Fruit fly (Drosophila melanogaster) whole organism, embryonic: ENCODE results near the gene upd2.
A peak's percentile ranks its signal among the peaks of the same experiment; 100 is the strongest.

Experiments
- Adf1 ChIP-seq: fragments of 200-800 bp; sonication (Bioruptor generic); IDR thresholded peaks from 2 replicates; pipeline ENCODE4 v1.3.6; 2022; ENCODE audit warnings: missing biosample characterization, missing genetic modification characterization
- Aef1 ChIP-seq: fragments of 200-800 bp; sonication (Bioruptor generic); IDR thresholded peaks from 3 replicates; pipeline ENCODE4 v1.3.6; 2022; ENCODE audit warnings: missing biosample characterization, missing genetic modification characterization
- Asciz ChIP-seq: fragments of 200-800 bp; sonication (Bioruptor generic); optimal IDR thresholded peaks from 2 replicates; lab custom pipeline; 2017; ENCODE audit warnings: missing biosample characterization, mild to moderate bottlenecking, missing genetic modification characterization, missing genetic modification reagents
- Bgb ChIP-seq: fragments of 200-800 bp; sonication (Bioruptor generic); IDR thresholded peaks from 2 replicates; pipeline ENCODE4 v1.3.6; 2022; ENCODE audit warnings: missing biosample characterization, missing genetic modification characterization; ENCODE audit not compliant: partially characterized antibody
- Blimp-1 ChIP-seq: fragments of 200-800 bp; sonication (Bioruptor generic); optimal IDR thresholded peaks from 3 replicates; lab custom pipeline; 2018; ENCODE audit warnings: missing biosample characterization, missing genetic modification characterization, mild to moderate bottlenecking, moderate library complexity, missing genetic modification reagents
- BtbVII ChIP-seq: fragments of 200-800 bp; sonication (Bioruptor generic); optimal IDR thresholded peaks from 3 replicates; lab custom pipeline; 2017; ENCODE audit warnings: missing biosample characterization, mild to moderate bottlenecking, missing genetic modification characterization
- CG11560 ChIP-seq: fragments of 200-800 bp; sonication (Bioruptor generic); IDR thresholded peaks from 3 replicates; pipeline ENCODE4 v1.3.6; 2022; ENCODE audit warnings: missing biosample characterization, missing genetic modification characterization
- CG12236 ChIP-seq: fragments of 200-800 bp; sonication (Bioruptor generic); optimal IDR thresholded peaks from 2 replicates; lab custom pipeline; 2016; ENCODE audit warnings: missing biosample characterization, missing genetic modification characterization
- CG13287 ChIP-seq: fragments of 200-800 bp; sonication (Bioruptor generic); IDR thresholded peaks from 2 replicates; pipeline ENCODE4 v1.3.6; 2022; ENCODE audit warnings: missing biosample characterization, missing genetic modification characterization; ENCODE audit not compliant: partially characterized antibody
- CG2129 ChIP-seq: fragments of 200-800 bp; sonication (Bioruptor generic); IDR thresholded peaks from 2 replicates; pipeline ENCODE4 v1.3.6; 2022; ENCODE audit warnings: missing biosample characterization, missing genetic modification characterization; ENCODE audit not compliant: partially characterized antibody
- CG32532 ChIP-seq: fragments of 200-800 bp; sonication (Bioruptor generic); IDR thresholded peaks from 2 replicates; pipeline ENCODE4 v1.3.6; 2022; ENCODE audit warnings: missing biosample characterization, missing genetic modification characterization
- CG4282 ChIP-seq: fragments of 200-800 bp; sonication (Bioruptor generic); optimal IDR thresholded peaks from 2 replicates; lab custom pipeline; 2016; ENCODE audit warnings: missing biosample characterization, missing genetic modification characterization
- CG4617 ChIP-seq: fragments of 200-800 bp; sonication (Bioruptor generic); optimal IDR thresholded peaks from 3 replicates; lab custom pipeline; 2016; ENCODE audit warnings: missing biosample characterization, missing genetic modification characterization, borderline replicate concordance
- CG7556 ChIP-seq: fragments of 200-800 bp; sonication (Bioruptor generic); optimal IDR thresholded peaks from 2 replicates; lab custom pipeline; 2017; ENCODE audit warnings: missing biosample characterization, mild to moderate bottlenecking, missing genetic modification characterization
- CG7987 ChIP-seq: fragments of 200-800 bp; sonication (Bioruptor generic); optimal IDR thresholded peaks from 2 replicates; lab custom pipeline; 2018; ENCODE audit warnings: missing biosample characterization, mild to moderate bottlenecking, missing genetic modification characterization, moderate library complexity
- CG8359 ChIP-seq: fragments of 200-800 bp; sonication (Bioruptor generic); optimal IDR thresholded peaks from 2 replicates; lab custom pipeline; 2017; ENCODE audit warnings: missing biosample characterization, mild to moderate bottlenecking, missing genetic modification characterization, borderline replicate concordance
- Deaf1 ChIP-seq: fragments of 200-800 bp; optimal IDR thresholded peaks from 3 replicates; lab custom pipeline; 2019; ENCODE audit warnings: missing biosample characterization, mild to moderate bottlenecking, missing genetic modification characterization, moderate library complexity
- Dp ChIP-seq: fragments of 200-800 bp; sonication (Bioruptor generic); optimal IDR thresholded peaks from 2 replicates; lab custom pipeline; 2018; ENCODE audit warnings: missing biosample characterization, mild to moderate bottlenecking, missing genetic modification characterization, moderate library complexity
- Jarid2 ChIP-seq: fragments of 200-800 bp; sonication (Bioruptor generic); optimal IDR thresholded peaks from 3 replicates; lab custom pipeline; 2017; ENCODE audit warnings: mild to moderate bottlenecking, missing biosample characterization, missing genetic modification reagents, missing genetic modification characterization
- Kr ChIP-seq: fragments of 200-800 bp; sonication (Bioruptor generic); optimal IDR thresholded peaks from 2 replicates; lab custom pipeline; 2017; ENCODE audit warnings: missing biosample characterization, mild to moderate bottlenecking, missing genetic modification characterization
- Nf-YB ChIP-seq: fragments of 200-800 bp; sonication (Bioruptor generic); optimal IDR thresholded peaks from 3 replicates; lab custom pipeline; 2019; ENCODE audit warnings: missing biosample characterization, mild to moderate bottlenecking, missing genetic modification characterization, moderate library complexity
- Opbp ChIP-seq: fragments of 200-800 bp; sonication (Bioruptor generic); IDR thresholded peaks from 3 replicates; pipeline ENCODE4 v1.3.6; 2022; ENCODE audit warnings: missing biosample characterization, missing genetic modification characterization; ENCODE audit not compliant: partially characterized antibody
- Stat92E ChIP-seq, 3 experiments: fragments of >200 bp in 2 of 3; fragments of 200-800 bp in 1 of 3; sonication (Bioruptor generic) in 1 of 3; optimal IDR thresholded peaks; 2 replicates each; lab custom pipeline; 2017 to 2019; ENCODE audit warnings: missing biosample characterization in 3 of 3, missing genetic modification characterization in 3 of 3, mild to moderate bottlenecking in 1 of 3, moderate library complexity in 1 of 3
- Trl ChIP-seq, 3 experiments: fragments of >200 bp in 2 of 3; fragments of 200-800 bp in 1 of 3; sonication (Bioruptor generic) in 1 of 3; optimal IDR thresholded peaks; 2 replicates in 1 of 3; 3 replicates in 2 of 3; lab custom pipeline; 2016 to 2017; ENCODE audit warnings: missing biosample characterization in 1 of 3, missing genetic modification characterization in 1 of 3
- abd-A ChIP-seq: fragments of 200-800 bp; sonication (Bioruptor generic); optimal IDR thresholded peaks from 3 replicates; lab custom pipeline; 2019; ENCODE audit warnings: missing biosample characterization, mild to moderate bottlenecking, missing genetic modification characterization, moderate library complexity
- chinmo ChIP-seq: fragments of 200-800 bp; sonication (Bioruptor generic); IDR thresholded peaks from 4 replicates; pipeline ENCODE4 v1.3.6; 2022; ENCODE audit warnings: missing biosample characterization, missing genetic modification characterization; ENCODE audit not compliant: partially characterized antibody
- ci ChIP-seq: fragments of 200-800 bp; sonication (Bioruptor generic); IDR thresholded peaks from 3 replicates; pipeline ENCODE4 v1.3.6; 2022; ENCODE audit warnings: missing biosample characterization, missing genetic modification characterization
- cwo ChIP-seq: fragments of 200-800 bp; sonication (Bioruptor generic); optimal IDR thresholded peaks from 3 replicates; lab custom pipeline; 2017; ENCODE audit warnings: missing biosample characterization, missing genetic modification characterization, mild to moderate bottlenecking, moderate library complexity, missing genetic modification reagents
- ftz-f1 ChIP-seq: fragments of 200-800 bp; sonication (Bioruptor generic); optimal IDR thresholded peaks from 2 replicates; lab custom pipeline; 2016; ENCODE audit warnings: missing biosample characterization, missing genetic modification characterization
- grn ChIP-seq: fragments of 200-800 bp; sonication (Bioruptor generic); optimal IDR thresholded peaks from 3 replicates; lab custom pipeline; 2017; ENCODE audit warnings: missing biosample characterization, missing genetic modification characterization
- gro ChIP-seq: fragments of 200-800 bp; sonication (Bioruptor generic); optimal IDR thresholded peaks from 2 replicates; lab custom pipeline; 2016; ENCODE audit warnings: missing biosample characterization, missing genetic modification characterization
- gt ChIP-seq: fragments of 200-800 bp; sonication (Bioruptor generic); IDR thresholded peaks from 2 replicates; pipeline ENCODE4 v1.3.6; 2022; ENCODE audit warnings: missing biosample characterization, missing genetic modification characterization
- her ChIP-seq: fragments of 200-800 bp; sonication (Bioruptor generic); optimal IDR thresholded peaks from 2 replicates; lab custom pipeline; 2016; ENCODE audit warnings: missing biosample characterization, missing genetic modification characterization
- hkb ChIP-seq, 2 experiments: fragments of 200-800 bp in 1 of 2; fragments of >200 bp in 1 of 2; sonication (Bioruptor generic) in 1 of 2; IDR thresholded peaks in 1 of 2; optimal IDR thresholded peaks in 1 of 2; 2 replicates each; pipeline versions ENCODE4 v1.3.6 to Lab custom; 2017 to 2022; ENCODE audit warnings: missing biosample characterization in 1 of 2, missing genetic modification characterization in 1 of 2
- kni ChIP-seq: fragments of 200-800 bp; sonication (Bioruptor generic); optimal IDR thresholded peaks from 3 replicates; lab custom pipeline; 2017; ENCODE audit warnings: mild to moderate bottlenecking, missing biosample characterization, missing genetic modification reagents, missing genetic modification characterization
- lab ChIP-seq: fragments of 200-800 bp; sonication (Bioruptor generic); optimal IDR thresholded peaks from 3 replicates; lab custom pipeline; 2017; ENCODE audit warnings: missing biosample characterization, missing genetic modification characterization, mild to moderate bottlenecking, moderate library complexity, missing genetic modification reagents
- lola ChIP-seq, 3 experiments: fragments of >200 bp in 2 of 3; fragments of 200-800 bp in 1 of 3; sonication (Bioruptor generic) in 1 of 3; optimal IDR thresholded peaks; 2 replicates each; lab custom pipeline; 2017 to 2019; ENCODE audit warnings: missing biosample characterization in 3 of 3, missing genetic modification characterization in 3 of 3, mild to moderate bottlenecking in 1 of 3, moderate library complexity in 1 of 3
- lov ChIP-seq, 2 experiments: fragments of 200-800 bp in 1 of 2; fragments of >200 bp in 1 of 2; sonication (Bioruptor generic) in 1 of 2; IDR thresholded peaks in 1 of 2; optimal IDR thresholded peaks in 1 of 2; 2 replicates in 1 of 2; 3 replicates in 1 of 2; pipeline versions ENCODE4 v1.3.6 to Lab custom; 2017 to 2022; ENCODE audit warnings: missing biosample characterization in 1 of 2, missing genetic modification characterization in 1 of 2
- nmo ChIP-seq: fragments of 200-800 bp; sonication (Bioruptor generic); optimal IDR thresholded peaks from 2 replicates; lab custom pipeline; 2018; ENCODE audit warnings: missing biosample characterization, mild to moderate bottlenecking, missing genetic modification characterization, moderate library complexity
- onecut ChIP-seq: fragments of 200-800 bp; sonication (Bioruptor generic); IDR thresholded peaks from 2 replicates; pipeline ENCODE4 v1.3.6; 2022; ENCODE audit warnings: missing biosample characterization, missing genetic modification characterization
- pfk ChIP-seq: fragments of 200-800 bp; sonication (Bioruptor generic); optimal IDR thresholded peaks from 2 replicates; lab custom pipeline; 2018; ENCODE audit warnings: missing biosample characterization, mild to moderate bottlenecking, missing genetic modification characterization, moderate library complexity
- seq ChIP-seq: fragments of 200-800 bp; sonication (Bioruptor generic); IDR thresholded peaks from 2 replicates; pipeline ENCODE4 v1.3.6; 2022; ENCODE audit warnings: missing biosample characterization, missing genetic modification characterization
- slou ChIP-seq: fragments of 200-800 bp; sonication (Bioruptor generic); optimal IDR thresholded peaks from 3 replicates; lab custom pipeline; 2016; ENCODE audit warnings: missing biosample characterization, missing genetic modification characterization
- sug ChIP-seq: fragments of 200-800 bp; optimal IDR thresholded peaks from 2 replicates; lab custom pipeline; 2019; ENCODE audit warnings: missing biosample characterization, mild to moderate bottlenecking, missing genetic modification characterization, moderate library complexity
- vvl ChIP-seq: fragments of 200-800 bp; sonication (Bioruptor generic); IDR thresholded peaks from 2 replicates; pipeline ENCODE4 v1.3.6; 2022; ENCODE audit warnings: missing biosample characterization, missing genetic modification characterization

Gene upd2

DNA sequence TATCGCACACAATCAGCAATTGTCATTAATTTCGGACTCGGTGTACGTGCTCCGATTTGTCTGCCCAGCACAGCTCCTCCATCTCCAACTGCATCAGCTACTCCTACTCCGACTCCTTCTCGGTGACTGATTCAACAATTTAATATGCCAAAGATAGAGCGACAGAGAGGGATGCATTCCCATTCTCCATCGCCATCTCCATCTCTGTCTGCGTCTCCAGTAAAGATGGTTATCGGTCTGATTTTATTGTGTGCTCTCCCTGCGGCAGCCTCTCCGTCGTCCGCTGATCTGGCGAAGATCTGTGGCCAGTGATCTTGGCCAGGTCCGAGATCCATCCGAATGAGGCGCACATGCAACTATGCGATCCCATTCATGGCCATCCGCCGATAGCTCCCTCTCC is 42.1 kb upstream of the upd2 start:
- no peak for TF ChIP-seq Asciz (GFP tag; lab: Kevin White, UChicago)
- no peak for TF ChIP-seq CG2129 (GFP tag; lab: Robert Waterston, UW)
- no peak for TF ChIP-seq Dp (GFP tag; lab: Kevin White, UChicago)
- TF ChIP-seq lola (GFP tag; optimal IDR thresholded peaks at IDR 0.05; lab: Kevin White, UChicago): no peak
- TF ChIP-seq CG8359: no peak
- no peak for TF ChIP-seq onecut (GFP tag; lab: Robert Waterston, UW)
- TF ChIP-seq her (GFP tag; lab: Kevin White, UChicago): no peak
- peak; percentile 36 for TF ChIP-seq kni
- peak; percentile 97 for TF ChIP-seq grn
- TF ChIP-seq CG12236 (GFP tag; lab: Kevin White, UChicago): no peak

DNA sequence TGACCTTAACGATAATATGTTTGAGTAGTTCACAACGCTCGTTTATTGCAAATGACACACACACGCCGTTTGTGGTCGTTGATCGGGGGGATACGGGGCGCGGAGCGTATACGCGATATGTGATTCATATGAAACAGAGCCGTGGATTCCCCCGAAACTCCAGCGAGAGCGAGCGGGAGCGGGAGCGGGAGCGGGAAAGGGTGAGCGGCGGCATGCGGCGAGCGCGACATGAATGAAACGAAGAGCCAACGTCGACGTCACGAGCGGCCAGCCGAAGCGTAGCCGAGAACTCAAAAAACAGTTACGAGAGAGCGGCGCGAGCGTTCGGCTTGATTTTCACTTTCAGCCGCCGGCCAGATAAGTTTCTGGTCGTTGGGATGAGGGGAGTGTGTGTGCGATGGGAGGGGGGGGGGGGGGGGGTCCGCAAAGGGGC is 39.3 kb upstream of the upd2 start:
- TF ChIP-seq CG7556 (GFP tag; lab: Kevin White, UChicago) (no peak), CG7987 (GFP tag; lab: Kevin White, UChicago) (no peak), CG4282 (GFP tag; lab: Kevin White, UChicago) (no peak), Deaf1 (tag; lab: Kevin White, UChicago) (peak; percentile 99), CG32532 (GFP tag; lab: Robert Waterston, UW) (peak; percentile 32; the same call in 1 of the 2 replicates), vvl (peak; percentile 35; the same call in 1 of the 2 replicates), chinmo (GFP tag; lab: Robert Waterston, UW) (peak; percentile 71; the same call in 1 of the 4 replicates), CG13287 (GFP tag; lab: Robert Waterston, UW) (peak; percentile 43; the same call in 1 of the 2 replicates), Adf1 (GFP tag; lab: Robert Waterston, UW) (peak; percentile 83), sug (tag; lab: Kevin White, UChicago) (peak; percentile 83), CG4617 (no peak), ci (GFP tag; lab: Robert Waterston, UW) (0 out of 3 replicates have a peak, but pooled peaks have one; percentile 29), cwo (peak; percentile 79), ftz-f1 (GFP tag; lab: Kevin White, UChicago) (peak; percentile 83), Aef1 (no peak), CG11560 (no peak), BtbVII (peak; percentile 44), gro (GFP tag; lab: Kevin White, UChicago) (peak; percentile 81), seq (GFP tag; lab: Robert Waterston, UW) (no peak), lov (optimal IDR thresholded peaks at IDR 0.05; lab: Kevin White, UChicago) (no peak), lov (GFP tag; IDR thresholded peaks at IDR 0.05; lab: Robert Waterston, UW) (0 out of 3 replicates have a peak, but pooled peaks have one; percentile 11), Nf-YB (peak; percentile 67), Kr (GFP tag; lab: Kevin White, UChicago) (peak; percentile 62), Bgb (GFP tag; lab: Robert Waterston, UW) (0 out of 2 replicates have a peak, but pooled peaks have one; percentile 45), abd-A (tag; lab: Kevin White, UChicago) (peak; percentile 13), gt (GFP tag; lab: Robert Waterston, UW) (no peak), Blimp-1 (GFP tag; lab: Kevin White, UChicago) (peak; percentile 97), lab (GFP tag; lab: Kevin White, UChicago) (peak; percentile 52), kni (peak; percentile 68), hkb (optimal IDR thresholded peaks at IDR 0.05; lab: Kevin White, UChicago) (no peak), hkb (GFP tag; IDR thresholded peaks at IDR 0.05; lab: Robert Waterston, UW) (0 out of 2 replicates have a peak, but pooled peaks have one; percentile 9), nmo (GFP tag; lab: Kevin White, UChicago) (no peak), Trl (optimal IDR thresholded peaks at IDR 0.05; lab: Kevin White, UChicago) (peak; percentile 59 to 65), Trl (GFP tag; optimal IDR thresholded peaks at IDR 0.05; lab: Kevin White, UChicago) (no peak), Opbp (GFP tag; lab: Robert Waterston, UW) (peak; percentile 43; the same call in 1 of the 3 replicates), Jarid2 (peak; percentile 24), Stat92E (GFP tag; optimal IDR thresholded peaks at IDR 0.05; lab: Kevin White, UChicago) (peak in 1 of 3 experiments; percentile 3), pfk (GFP tag; lab: Kevin White, UChicago) (no peak), slou (GFP tag; lab: Kevin White, UChicago) (no peak), grn (peak; percentile 49)
